Worm (Caenorhabditis elegans): ENCODE measurements around the gene cpsf-3.

Gene cpsf-3

ce11 chrIV:13311331-13312034 lies 28.8 kb upstream of the cpsf-3 start (continued):
- TF ChIP-seq atf-7 (tag; optimal IDR thresholded peaks at IDR 0.05) = no peak
- TF ChIP-seq gei-17 (GFP tag; optimal IDR thresholded peaks at IDR 0.05) = no peak
- no peak for TF ChIP-seq akir-1 (GFP tag; optimal IDR thresholded peaks at IDR 0.05)
- TF ChIP-seq F33H1.4 (GFP tag; IDR thresholded peaks at IDR 0.05) = peak; percentile 96
- no peak for TF ChIP-seq F37B4.10 (GFP tag; IDR thresholded peaks at IDR 0.05)
- TF ChIP-seq F49E8.2 (tag; optimal IDR thresholded peaks at IDR 0.05; ENCODE audit: insufficient read depth) = peak; percentile 55
- peak; percentile 16 for TF ChIP-seq dpl-1 (GFP tag; optimal IDR thresholded peaks at IDR 0.05)
- no peak for TF ChIP-seq F22D6.2 (tag; optimal IDR thresholded peaks at IDR 0.05)
- TF ChIP-seq snpc-3.4 (tag; optimal IDR thresholded peaks at IDR 0.05) = peak; percentile 61
- peak; percentile 10; the same call in 1 of the 2 replicates for TF ChIP-seq nfyb-1 (GFP tag; IDR thresholded peaks at IDR 0.05)
- peak; percentile 41; the same call in 1 of the 2 replicates for TF ChIP-seq D2030.7 (GFP tag; IDR thresholded peaks at IDR 0.05)

- TF ChIP-seq F39B2.1 (GFP tag; IDR thresholded peaks at IDR 0.05) (no peak), ekl-4 (GFP tag; IDR thresholded peaks at IDR 0.05) (no peak), cebp-2 (GFP tag; IDR thresholded peaks at IDR 0.05) (no peak), mcd-1 (GFP tag; IDR thresholded peaks at IDR 0.05) (no peak), xnd-1 (tag; optimal IDR thresholded peaks at IDR 0.05) (no peak), F57C9.4 (tag; optimal IDR thresholded peaks at IDR 0.05) (no peak), egl-44 (GFP tag; IDR thresholded peaks at IDR 0.05) (no peak), zim-3 (tag; optimal IDR thresholded peaks at IDR 0.05) (no peak), F33H1.4 (GFP tag; IDR thresholded peaks at IDR 0.05) (no peak), F49E8.2 (tag; optimal IDR thresholded peaks at IDR 0.05; ENCODE audit: insufficient read depth) (no peak), Y67H2A.10 (GFP tag; conservative IDR thresholded peaks at IDR 0.05) (no peak), madf-3 (GFP tag; IDR thresholded peaks at IDR 0.05) (no peak), tbp1 (GFP tag; optimal IDR thresholded peaks at IDR 0.05) (no peak), ztf-3 (GFP tag; optimal IDR thresholded peaks at IDR 0.05) (no peak), hmg-1.2 (GFP tag; IDR thresholded peaks at IDR 0.05) (no peak), aptf-3 (GFP tag; IDR thresholded peaks at IDR 0.05) (no peak), egl-18 (GFP tag; IDR thresholded peaks at IDR 0.05) (no peak), lin-54 (GFP tag; optimal IDR thresholded peaks at IDR 0.05) (no peak), lag-1 (GFP tag; IDR thresholded peaks at IDR 0.05) (no peak), attf-3 (GFP tag; conservative IDR thresholded peaks at IDR 0.05) (no peak)
Measured at ce11 chrIV:13309636-13310035, 27.0 kb upstream of the cpsf-3 start.

ce11 chrIV:13304786-13305185 lies 22.1 kb upstream of the cpsf-3 start:
- TF ChIP-seq mes-4 (tag; optimal IDR thresholded peaks at IDR 0.05) (no peak), hrde-1 (tag; optimal IDR thresholded peaks at IDR 0.05; ENCODE audit: borderline replicate concordance) (no peak), pbrm-1 (GFP tag; IDR thresholded peaks at IDR 0.05) (no peak), ztf-22 (GFP tag; optimal IDR thresholded peaks at IDR 0.05) (no peak), mel-28 (tag; optimal IDR thresholded peaks at IDR 0.05; ENCODE audit: borderline replicate concordance) (no peak), hlh-26 (GFP tag; conservative IDR thresholded peaks at IDR 0.05) (no peak), hlh-12 (tag; optimal IDR thresholded peaks at IDR 0.05) (no peak), K12H6.12 (tag; optimal IDR thresholded peaks at IDR 0.05) (no peak), cebp-1 (GFP tag; IDR thresholded peaks at IDR 0.05) (no peak), cebp-1 (tag; optimal IDR thresholded peaks at IDR 0.05) (no peak), mcd-1 (GFP tag; IDR thresholded peaks at IDR 0.05) (no peak), ceh-40 (GFP tag; IDR thresholded peaks at IDR 0.05) (no peak), him-1 (tag; optimal IDR thresholded peaks at IDR 0.05) (no peak), Y53G8AR.9 (GFP tag; conservative IDR thresholded peaks at IDR 0.05) (no peak)
